Worm (Caenorhabditis elegans) whole organism, L2 larva: ENCODE data around the gene C18E9.8.
A peak's percentile ranks its signal among the peaks of the same experiment; 100 is the strongest.

Experiments
- C34F6.9 ChIP-seq: fragments of 150-350 bp; optimal IDR thresholded peaks from 2 replicates; lab custom pipeline; 2014; ENCODE audit warnings: missing biosample characterization, missing genetic modification characterization
- Y55F3AM.14 ChIP-seq: fragments of 200-800 bp; sonication (Bioruptor generic); optimal IDR thresholded peaks from 2 replicates; lab custom pipeline; 2018; ENCODE audit warnings: mild to moderate bottlenecking, missing genetic modification characterization, missing compliant biosample characterization
- ZK546.5 ChIP-seq: sonication (generic microtip); optimal IDR thresholded peaks from 2 replicates; lab custom pipeline; 2017; ENCODE audit warnings: missing biosample characterization, missing genetic modification characterization
- alr-1 ChIP-seq: fragments of 150-350 bp; optimal IDR thresholded peaks from 2 replicates; lab custom pipeline; 2014; ENCODE audit warnings: missing biosample characterization, missing genetic modification characterization
- ama-1 ChIP-seq: fragments of 150-350 bp; optimal IDR thresholded peaks from 2 replicates; lab custom pipeline; 2018; ENCODE audit warnings: inconsistent platforms
- ceh-82 ChIP-seq: fragments of 150-350 bp; optimal IDR thresholded peaks from 2 replicates; lab custom pipeline; 2014; ENCODE audit warnings: missing biosample characterization, missing genetic modification characterization
- crh-2 ChIP-seq: sonication (generic microtip); optimal IDR thresholded peaks from 2 replicates; lab custom pipeline; 2017; ENCODE audit warnings: missing biosample characterization, missing genetic modification characterization
- egl-27 ChIP-seq: sonication (generic microtip); optimal IDR thresholded peaks from 3 replicates; lab custom pipeline; 2017; ENCODE audit warnings: missing biosample characterization, missing genetic modification reagents, missing genetic modification characterization
- elt-1 ChIP-seq: fragments of 150-350 bp; optimal IDR thresholded peaks from 2 replicates; lab custom pipeline; 2014; ENCODE audit warnings: missing biosample characterization, missing genetic modification characterization
- elt-3 ChIP-seq: sonication (generic microtip); optimal IDR thresholded peaks from 2 replicates; lab custom pipeline; 2017; ENCODE audit warnings: missing biosample characterization, missing genetic modification characterization
- fos-1 ChIP-seq: fragments of 150-350 bp; optimal IDR thresholded peaks from 2 replicates; lab custom pipeline; 2014; ENCODE audit warnings: missing biosample characterization, missing genetic modification characterization
- gmeb-1 ChIP-seq: fragments of 150-350 bp; optimal IDR thresholded peaks from 2 replicates; lab custom pipeline; 2014; ENCODE audit warnings: missing biosample characterization, missing genetic modification characterization
- lin-11 ChIP-seq: fragments of 150-350 bp; sonication (generic microtip); optimal IDR thresholded peaks from 2 replicates; lab custom pipeline; 2014; ENCODE audit warnings: missing biosample characterization, missing genetic modification characterization, inconsistent platforms, mixed read lengths
- lin-13 ChIP-seq: fragments of 150-350 bp; optimal IDR thresholded peaks from 2 replicates; lab custom pipeline; 2014; ENCODE audit warnings: missing biosample characterization, missing genetic modification reagents, missing genetic modification characterization
- lin-39 ChIP-seq: fragments of 150-350 bp; optimal IDR thresholded peaks from 2 replicates; lab custom pipeline; 2014; ENCODE audit warnings: missing biosample characterization, missing genetic modification reagents, missing genetic modification characterization
- lsy-2 ChIP-seq, 2 experiments: fragments of 150-350 bp in 1 of 2; sonication (generic microtip) in 1 of 2; optimal IDR thresholded peaks; 2 replicates each; lab custom pipeline; 2014 to 2017; ENCODE audit warnings: missing biosample characterization in 2 of 2, missing genetic modification characterization in 2 of 2
- mab-5 ChIP-seq: fragments of 150-350 bp; optimal IDR thresholded peaks from 2 replicates; lab custom pipeline; 2014; ENCODE audit warnings: missing biosample characterization, missing genetic modification characterization
- mbf-1 ChIP-seq: sonication (generic microtip); optimal IDR thresholded peaks from 2 replicates; lab custom pipeline; 2017; ENCODE audit warnings: missing biosample characterization, missing genetic modification characterization
- mdl-1 ChIP-seq, 2 experiments: fragments of 150-350 bp in 1 of 2; sonication (generic microtip) in 1 of 2; optimal IDR thresholded peaks; 2 replicates each; lab custom pipeline; 2017; ENCODE audit warnings: missing biosample characterization in 2 of 2, missing genetic modification characterization in 2 of 2
- nhr-10 ChIP-seq: sonication (generic microtip); optimal IDR thresholded peaks from 2 replicates; lab custom pipeline; 2017; ENCODE audit warnings: missing biosample characterization, missing genetic modification characterization
- nhr-11 ChIP-seq: fragments of 150-350 bp; optimal IDR thresholded peaks from 2 replicates; lab custom pipeline; 2014; ENCODE audit warnings: missing biosample characterization, missing genetic modification characterization
- nhr-12 ChIP-seq: fragments of 150-350 bp; optimal IDR thresholded peaks from 2 replicates; lab custom pipeline; 2014; ENCODE audit warnings: missing biosample characterization, missing genetic modification characterization
- nhr-129 ChIP-seq: fragments of 150-350 bp; optimal IDR thresholded peaks from 2 replicates; lab custom pipeline; 2014; ENCODE audit warnings: missing biosample characterization, missing genetic modification characterization
- nhr-21 ChIP-seq: fragments of 150-350 bp; optimal IDR thresholded peaks from 2 replicates; lab custom pipeline; 2014; ENCODE audit warnings: missing biosample characterization, missing genetic modification characterization
- nhr-23 ChIP-seq: fragments of 150-350 bp; optimal IDR thresholded peaks from 2 replicates; lab custom pipeline; 2014; ENCODE audit warnings: missing biosample characterization, missing genetic modification reagents, missing genetic modification characterization
- nhr-237 ChIP-seq: fragments of 150-350 bp; optimal IDR thresholded peaks from 2 replicates; lab custom pipeline; 2014; ENCODE audit warnings: missing biosample characterization, missing genetic modification characterization
- nhr-25 ChIP-seq: fragments of 150-350 bp; sonication (generic microtip); optimal IDR thresholded peaks from 3 replicates; lab custom pipeline; 2014; ENCODE audit warnings: missing biosample characterization, missing genetic modification characterization
- nhr-77 ChIP-seq: fragments of 150-350 bp; optimal IDR thresholded peaks from 2 replicates; lab custom pipeline; 2014; ENCODE audit warnings: missing biosample characterization, missing genetic modification characterization
- peb-1 ChIP-seq: fragments of 150-350 bp; optimal IDR thresholded peaks from 2 replicates; lab custom pipeline; 2014; ENCODE audit warnings: missing biosample characterization, missing genetic modification characterization
- sem-4 ChIP-seq: fragments of 150-350 bp; optimal IDR thresholded peaks from 2 replicates; lab custom pipeline; 2014; ENCODE audit warnings: missing biosample characterization, missing genetic modification reagents, missing genetic modification characterization
- skn-1 ChIP-seq: sonication (generic microtip); optimal IDR thresholded peaks from 2 replicates; lab custom pipeline; 2017; ENCODE audit warnings: missing biosample characterization, missing genetic modification characterization
- sma-3 ChIP-seq: sonication (generic microtip); optimal IDR thresholded peaks from 2 replicates; lab custom pipeline; 2016; ENCODE audit warnings: missing genetic modification reagents, missing genetic modification characterization, missing compliant biosample characterization
- snpc-4 ChIP-seq: fragments of 150-350 bp; optimal IDR thresholded peaks from 2 replicates; lab custom pipeline; 2014; ENCODE audit warnings: missing biosample characterization, missing genetic modification characterization
- unc-39 ChIP-seq: fragments of 150-350 bp; optimal IDR thresholded peaks from 2 replicates; lab custom pipeline; 2014; ENCODE audit warnings: missing biosample characterization, missing genetic modification characterization
- unc-55 ChIP-seq: fragments of 150-350 bp; sonication (generic microtip); optimal IDR thresholded peaks from 3 replicates; lab custom pipeline; 2014; ENCODE audit warnings: missing biosample characterization, missing genetic modification reagents, missing genetic modification characterization
- unc-62 ChIP-seq: fragments of 150-350 bp; optimal IDR thresholded peaks from 2 replicates; lab custom pipeline; 2014; ENCODE audit warnings: missing biosample characterization, missing genetic modification reagents, missing genetic modification characterization
- zag-1 ChIP-seq: fragments of 150-350 bp; optimal IDR thresholded peaks from 2 replicates; lab custom pipeline; 2014; ENCODE audit warnings: missing biosample characterization, missing genetic modification characterization
- ztf-11 ChIP-seq: sonication (generic microtip); optimal IDR thresholded peaks from 2 replicates; lab custom pipeline; 2017; ENCODE audit warnings: missing biosample characterization, missing genetic modification characterization
- ztf-4 ChIP-seq: fragments of 150-350 bp; optimal IDR thresholded peaks from 2 replicates; lab custom pipeline; 2014; ENCODE audit warnings: missing biosample characterization, missing genetic modification characterization

Gene C18E9.8

DNA sequence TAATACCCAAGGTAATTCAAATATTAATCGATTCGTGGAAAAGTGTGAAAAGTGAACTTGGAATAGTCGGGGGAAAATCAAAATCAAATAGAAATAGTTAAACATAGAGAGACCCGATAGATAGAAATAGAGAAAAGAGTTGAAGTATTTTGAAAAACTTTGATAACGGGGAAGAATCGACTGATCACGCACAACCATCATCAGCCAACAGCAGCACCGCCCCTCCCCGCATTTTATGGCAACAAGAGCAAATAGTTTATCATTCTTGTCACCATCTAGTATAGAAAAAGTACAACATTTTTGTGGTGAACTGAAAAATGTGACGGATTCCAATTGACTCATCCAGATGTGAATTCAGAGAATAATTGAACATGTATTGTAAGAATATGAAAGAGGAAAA lies 3.7 kb upstream of the C18E9.8 start:
- TF ChIP-seq nhr-23 (tag; lab: Kevin White, UChicago) (no peak), fos-1 (peak; percentile 91), unc-39 (tag; lab: Kevin White, UChicago) (no peak)

DNA sequence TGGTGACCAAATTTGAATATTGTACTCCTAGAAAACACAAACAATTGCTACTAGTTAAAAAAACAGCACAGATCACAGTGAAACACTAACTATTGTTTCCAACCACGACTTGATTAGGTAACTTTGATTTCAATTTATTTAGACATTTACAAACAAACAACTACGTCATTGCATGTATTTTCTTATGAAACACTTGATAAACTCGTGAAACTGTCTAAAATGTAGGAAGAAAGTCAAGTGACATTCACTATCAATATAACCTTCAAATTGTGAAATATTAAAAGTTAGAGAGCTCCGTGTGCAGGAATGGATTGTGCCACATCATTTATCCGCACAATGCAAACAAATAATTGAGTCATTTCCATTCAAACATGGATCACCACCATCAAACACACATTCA lies 2.4 kb upstream of the C18E9.8 start:
- TF ChIP-seq gmeb-1 (tag; lab: Kevin White, UChicago), result no peak
- TF ChIP-seq mdl-1 (tag; optimal IDR thresholded peaks at IDR 0.05; lab: Kevin White, UChicago), result no peak
- TF ChIP-seq, all 48 proteins: peak for 0

DNA sequence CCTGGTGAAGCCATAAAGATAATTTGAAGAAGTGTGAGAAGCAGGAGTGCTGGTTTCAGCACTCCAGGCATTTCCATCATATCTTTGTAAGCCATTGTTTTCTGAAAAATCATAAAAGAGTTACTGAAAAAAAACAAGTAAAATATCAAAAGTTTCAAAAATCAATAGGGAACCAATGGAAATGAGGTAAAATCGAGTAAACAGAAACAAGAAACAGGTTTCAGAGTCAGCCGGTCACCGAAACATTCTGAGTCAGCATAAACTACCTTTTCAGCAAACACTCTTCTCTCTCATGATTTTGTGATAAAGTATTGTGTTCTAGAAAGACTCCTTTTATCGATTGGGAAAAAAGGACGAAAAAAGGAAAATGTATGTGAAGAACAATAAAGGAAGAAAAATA lies 1.6 kb upstream of the C18E9.8 start, which contains the start of gene C18E9.9:
Gene C18E9.9 (minus strand): TSS at position 101 of the 400 bp plus-strand sequence.
- TF ChIP-seq sma-3 (GFP tag; lab: Kevin White, UChicago) (no peak), nhr-21 (tag; lab: Kevin White, UChicago) (no peak), snpc-4 (tag; lab: Kevin White, UChicago) (no peak), unc-39 (tag; lab: Kevin White, UChicago) (no peak), ztf-11 (no peak), skn-1 (no peak), ztf-4 (tag; lab: Kevin White, UChicago) (no peak), zag-1 (tag; lab: Kevin White, UChicago) (no peak), C34F6.9 (tag; lab: Kevin White, UChicago) (no peak), mbf-1 (tag; lab: Kevin White, UChicago) (no peak), lin-39 (no peak), nhr-12 (tag; lab: Kevin White, UChicago) (no peak), nhr-129 (tag; lab: Kevin White, UChicago) (no peak), unc-55 (no peak), nhr-77 (tag; lab: Kevin White, UChicago) (no peak), peb-1 (tag; lab: Kevin White, UChicago) (no peak), crh-2 (tag; lab: Kevin White, UChicago) (no peak), alr-1 (tag; lab: Kevin White, UChicago) (no peak), mdl-1 (tag; optimal IDR thresholded peaks at IDR 0.05; lab: Kevin White, UChicago) (no peak)

DNA sequence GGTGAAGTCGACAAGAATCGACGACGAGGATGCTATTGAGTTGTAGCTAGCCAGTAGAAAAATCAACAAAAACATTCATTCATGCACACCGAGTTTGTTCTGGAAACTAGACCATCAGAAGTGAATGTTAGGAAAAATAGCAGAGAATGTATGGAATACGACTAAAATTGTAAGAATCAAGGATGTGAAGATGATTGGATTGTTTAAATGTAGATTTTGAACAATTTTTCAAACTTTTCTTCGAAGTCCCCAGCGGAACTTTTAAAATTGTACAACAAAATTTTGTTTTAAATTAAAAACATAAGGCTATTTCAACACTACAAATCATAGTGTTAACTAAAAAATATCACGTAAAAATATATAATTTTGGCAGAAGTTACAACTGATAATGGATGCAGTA lies 5.2 kb downstream of the C18E9.8 start, which contains the start of gene C18E9.7:
Gene C18E9.7 (minus strand): TSS at position 101 of the 400 bp plus-strand sequence.
- TF ChIP-seq Y55F3AM.14 (GFP tag; lab: Kevin White, UChicago) (no peak), nhr-23 (tag; lab: Kevin White, UChicago) (no peak), egl-27 (tag; lab: Kevin White, UChicago) (no peak), nhr-25 (tag; lab: Kevin White, UChicago) (no peak), nhr-237 (tag; lab: Kevin White, UChicago) (no peak), lsy-2 (tag; optimal IDR thresholded peaks at IDR 0.05; lab: Kevin White, UChicago) (no peak), ztf-11 (no peak), nhr-10 (tag; lab: Kevin White, UChicago) (no peak), alr-1 (tag; lab: Kevin White, UChicago) (no peak), elt-1 (no peak), peb-1 (tag; lab: Kevin White, UChicago) (no peak), mab-5 (tag; lab: Kevin White, UChicago) (no peak)
- TF ChIP-seq, all 48 proteins: peak for 0

DNA sequence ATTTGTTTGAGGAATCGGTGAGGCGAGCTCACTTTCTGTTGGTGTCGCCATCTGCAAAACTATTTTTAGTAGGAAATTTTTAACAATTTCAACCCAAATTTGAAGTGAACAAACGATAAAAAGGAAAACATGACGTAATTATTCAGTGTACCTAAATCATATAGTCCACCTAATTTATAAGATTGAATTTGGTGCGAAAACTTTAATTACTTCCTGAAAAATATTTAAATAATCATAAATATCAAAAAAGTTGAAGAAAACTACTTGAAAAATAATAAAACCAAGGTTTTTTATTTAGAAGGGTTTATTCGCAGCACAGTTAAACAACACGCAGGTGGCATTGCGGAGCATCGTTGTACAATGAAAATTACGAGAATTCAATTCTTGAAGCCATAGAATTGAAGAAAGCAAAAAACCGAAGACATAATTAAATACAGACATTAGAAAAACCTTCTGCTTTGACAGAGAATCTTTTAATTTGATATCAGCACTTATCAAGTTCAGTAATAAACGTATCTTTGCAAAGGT lies 14.3 kb downstream of the C18E9.8 start, which contains the start of gene tomm-40:
Gene tomm-40 (minus strand): TSS at position 51 of the 528 bp plus-strand sequence.
- TF ChIP-seq unc-55 (peak; percentile 37), nhr-21 (tag; lab: Kevin White, UChicago) (no peak), C34F6.9 (tag; lab: Kevin White, UChicago) (peak; percentile 39)
- TF ChIP-seq, all 48 proteins: peak for 2

DNA sequence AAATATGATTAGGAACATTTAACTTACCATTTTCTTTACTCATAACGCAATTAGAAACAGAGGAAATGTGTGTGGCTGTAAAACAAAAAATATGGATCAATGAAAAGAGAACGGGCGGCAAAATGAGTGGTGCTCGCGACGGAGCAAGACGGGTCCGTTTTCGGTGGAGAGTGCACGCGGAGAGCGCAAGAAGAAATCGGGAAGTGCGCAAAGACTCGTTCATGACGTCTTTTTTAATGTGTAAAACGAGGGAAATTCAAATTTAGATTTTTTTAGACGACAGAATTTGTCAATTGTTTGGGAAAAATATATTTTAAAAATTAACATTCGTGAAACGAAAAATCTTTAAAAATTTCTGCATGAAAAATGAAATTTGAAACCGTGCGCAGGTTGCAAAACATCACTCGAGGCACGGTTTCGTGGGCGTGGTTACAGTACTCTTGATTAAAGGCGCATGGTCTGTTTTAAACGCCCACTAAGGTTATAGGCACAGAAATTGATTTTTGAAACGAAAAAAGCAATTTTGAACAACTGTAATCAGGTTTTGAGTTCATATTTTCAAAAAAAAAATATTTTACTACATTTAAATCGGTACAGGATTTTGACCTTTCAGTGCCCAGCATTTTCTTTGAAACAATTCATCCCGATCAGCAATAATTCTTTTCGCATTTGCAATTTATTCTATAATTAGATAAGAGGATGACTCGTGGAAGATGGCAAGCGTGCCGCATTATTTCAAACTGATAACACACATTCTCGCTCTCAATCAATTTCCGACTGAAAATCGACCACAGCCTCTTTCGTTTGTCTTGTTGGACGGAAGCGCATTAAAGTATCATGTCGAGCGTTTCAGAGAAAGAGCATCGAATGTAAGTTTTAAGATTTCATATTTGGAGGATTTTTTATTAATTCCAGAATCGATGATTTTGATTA lies 18.3 kb downstream of the C18E9.8 start, which contains the start of the genes szy-20 and C18E9.5:
Gene szy-20 (minus strand): TSS at position 83 of the 933 bp plus-strand sequence.
Gene C18E9.5 (plus strand): TSS at position 730 of the 933 bp plus-strand sequence.
- TF ChIP-seq nhr-237 (tag; lab: Kevin White, UChicago), result no peak
- peak; percentile 1 for TF ChIP-seq sem-4
- TF ChIP-seq unc-55, result peak; percentile 93
- peak; percentile 96 for TF ChIP-seq gmeb-1 (tag; lab: Kevin White, UChicago)
- no peak for TF ChIP-seq ama-1 (lab: Kevin White, UChicago)
- no peak for TF ChIP-seq elt-3 (tag; lab: Kevin White, UChicago)
- no peak for TF ChIP-seq nhr-23 (tag; lab: Kevin White, UChicago)
- TF ChIP-seq unc-39 (tag; lab: Kevin White, UChicago), result no peak
- peak in 1 of 2 experiments; percentile 23 for TF ChIP-seq mdl-1 (tag; optimal IDR thresholded peaks at IDR 0.05; lab: Kevin White, UChicago)
- no peak for TF ChIP-seq skn-1
- no peak for TF ChIP-seq alr-1 (tag; lab: Kevin White, UChicago)
- no peak for TF ChIP-seq nhr-11 (tag; lab: Kevin White, UChicago)
- peak; percentile 59 for TF ChIP-seq sma-3 (GFP tag; lab: Kevin White, UChicago)
- no peak for TF ChIP-seq elt-1
- no peak for TF ChIP-seq lin-39
- TF ChIP-seq nhr-12 (tag; lab: Kevin White, UChicago), result no peak
- no peak for TF ChIP-seq unc-62 (GFP tag; lab: Kevin White, UChicago)
- peak; percentile 61 for TF ChIP-seq lin-11 (tag; lab: Kevin White, UChicago)
- TF ChIP-seq lin-13 (GFP tag; lab: Kevin White, UChicago), result peak; percentile 82
- no peak for TF ChIP-seq ceh-82
- peak; percentile 50 for TF ChIP-seq ZK546.5 (tag; lab: Kevin White, UChicago)
- TF ChIP-seq fos-1, result peak; percentile 94
